Worm (Caenorhabditis elegans) whole organism, L1 larva: ENCODE data around the gene del-1.

ENCODE experiments used
- C34B4.2 ChIP-seq: sonication (generic microtip); optimal IDR thresholded peaks from 2 replicates; lab custom pipeline; 2017; ENCODE audit warnings: mild to moderate bottlenecking, missing genetic modification characterization, missing compliant biosample characterization
- F16B12.6 ChIP-seq: fragments of 150-350 bp; optimal IDR thresholded peaks from 2 replicates; lab custom pipeline; 2014; ENCODE audit warnings: missing biosample characterization, missing genetic modification characterization
- alr-1 ChIP-seq: fragments of 200-800 bp; sonication (Bioruptor generic); optimal IDR thresholded peaks from 2 replicates; lab custom pipeline; 2018; ENCODE audit warnings: borderline replicate concordance, mild to moderate bottlenecking, missing genetic modification characterization, missing compliant biosample characterization
- aly-2 ChIP-seq: fragments of 150-350 bp; optimal IDR thresholded peaks from 2 replicates; lab custom pipeline; 2014; ENCODE audit warnings: missing biosample characterization, missing genetic modification characterization
- ceh-8 ChIP-seq: fragments of 200-800 bp; sonication (Bioruptor generic); optimal IDR thresholded peaks from 2 replicates; lab custom pipeline; 2018; ENCODE audit warnings: mild to moderate bottlenecking, missing genetic modification characterization, moderate library complexity, missing compliant biosample characterization
- ceh-82 ChIP-seq, 3 experiments: fragments of 150-350 bp in 1 of 3; sonication (generic microtip) in 2 of 3; optimal IDR thresholded peaks; 2 replicates each; lab custom pipeline; 2014 to 2017; ENCODE audit warnings: missing biosample characterization in 3 of 3, missing genetic modification characterization in 3 of 3
- ceh-88 ChIP-seq: fragments of 200-800 bp; sonication (Bioruptor generic); IDR thresholded peaks from 2 replicates; pipeline ENCODE4 v1.3.6; 2022; ENCODE audit warnings: missing genetic modification characterization, missing compliant biosample characterization
- dsc-1 ChIP-seq: sonication (generic microtip); optimal IDR thresholded peaks from 2 replicates; lab custom pipeline; 2016; ENCODE audit warnings: mild to moderate bottlenecking, missing genetic modification characterization, missing compliant biosample characterization
- efl-3 ChIP-seq: fragments of 200-800 bp; sonication (Bioruptor generic); optimal IDR thresholded peaks from 2 replicates; lab custom pipeline; 2018; ENCODE audit warnings: mild to moderate bottlenecking, missing genetic modification characterization, missing compliant biosample characterization
- ets-5 ChIP-seq: fragments of 200-800 bp; sonication (Bioruptor generic); IDR thresholded peaks from 2 replicates; pipeline ENCODE4 v1.3.6; 2022; ENCODE audit warnings: missing genetic modification characterization, missing compliant biosample characterization
- fkh-8 ChIP-seq: sonication (generic microtip); optimal IDR thresholded peaks from 2 replicates; lab custom pipeline; 2016; ENCODE audit warnings: mild to moderate bottlenecking, missing genetic modification characterization, missing compliant biosample characterization
- fos-1 ChIP-seq: fragments of 150-350 bp; optimal IDR thresholded peaks from 2 replicates; lab custom pipeline; 2014; ENCODE audit warnings: missing biosample characterization, missing genetic modification characterization
- grh-1 ChIP-seq: fragments of 200-800 bp; sonication (Bioruptor generic); IDR thresholded peaks from 2 replicates; pipeline ENCODE4 v1.3.6; 2022; ENCODE audit warnings: missing genetic modification reagents, missing genetic modification characterization, missing compliant biosample characterization
- hlh-17 ChIP-seq: fragments of 200-800 bp; sonication (Bioruptor generic); optimal IDR thresholded peaks from 2 replicates; lab custom pipeline; 2018; ENCODE audit warnings: missing genetic modification characterization, mild to moderate bottlenecking, missing compliant biosample characterization, moderate library complexity, borderline replicate concordance
- hpl-2 ChIP-seq: fragments of 150-350 bp; optimal IDR thresholded peaks from 2 replicates; lab custom pipeline; 2014; ENCODE audit warnings: missing biosample characterization, missing genetic modification reagents, missing genetic modification characterization
- irx-1 ChIP-seq: sonication (generic microtip); optimal IDR thresholded peaks from 2 replicates; lab custom pipeline; 2016; ENCODE audit warnings: missing genetic modification characterization, missing compliant biosample characterization
- isw-1 ChIP-seq: fragments of 200-800 bp; sonication (Bioruptor generic); IDR thresholded peaks from 2 replicates; pipeline ENCODE4 v1.3.6; 2022; ENCODE audit warnings: missing genetic modification characterization, missing compliant biosample characterization
- jun-1 ChIP-seq: fragments of 150-350 bp; optimal IDR thresholded peaks from 2 replicates; lab custom pipeline; 2014; ENCODE audit warnings: missing biosample characterization, missing genetic modification reagents, missing genetic modification characterization
- lin-15B ChIP-seq: fragments of 150-350 bp; sonication (generic microtip); optimal IDR thresholded peaks from 3 replicates; lab custom pipeline; 2014; ENCODE audit warnings: missing biosample characterization, missing genetic modification characterization
- lin-35 ChIP-seq, 2 experiments: fragments of 150-350 bp; optimal IDR thresholded peaks; 2 replicates each; lab custom pipeline; 2014; ENCODE audit warnings: missing biosample characterization in 2 of 2, missing genetic modification characterization in 2 of 2, missing genetic modification reagents in 2 of 2
- lin-39 ChIP-seq: fragments of 150-350 bp; optimal IDR thresholded peaks from 2 replicates; lab custom pipeline; 2014; ENCODE audit warnings: missing biosample characterization, missing genetic modification reagents, missing genetic modification characterization
- lir-3 ChIP-seq: sonication (generic microtip); optimal IDR thresholded peaks from 2 replicates; lab custom pipeline; 2016; ENCODE audit warnings: mild to moderate bottlenecking, missing genetic modification characterization, moderate library complexity, missing compliant biosample characterization; ENCODE audit not compliant: poor library complexity
- lsy-2 ChIP-seq, 2 experiments: fragments of 150-350 bp; optimal IDR thresholded peaks; 2 replicates each; lab custom pipeline; 2014; ENCODE audit warnings: missing biosample characterization in 2 of 2, missing genetic modification characterization in 2 of 2
- mdl-1 ChIP-seq, 2 experiments: fragments of 150-350 bp; optimal IDR thresholded peaks; 2 replicates each; lab custom pipeline; 2014 to 2017; ENCODE audit warnings: missing biosample characterization in 2 of 2, missing genetic modification characterization in 2 of 2, inconsistent platforms in 1 of 2
- nhr-12 ChIP-seq: sonication (generic microtip); optimal IDR thresholded peaks from 2 replicates; lab custom pipeline; 2017; ENCODE audit warnings: missing biosample characterization, missing genetic modification characterization
- nhr-19 ChIP-seq: fragments of 200-800 bp; sonication (Bioruptor generic); conservative IDR thresholded peaks from 2 replicates; pipeline ENCODE4 v1.3.6; 2022; ENCODE audit warnings: missing genetic modification characterization, missing compliant biosample characterization
- nhr-20 ChIP-seq: sonication (generic microtip); optimal IDR thresholded peaks from 2 replicates; lab custom pipeline; 2016; ENCODE audit warnings: mild to moderate bottlenecking, missing genetic modification characterization, missing compliant biosample characterization
- nhr-47 ChIP-seq: sonication (generic microtip); optimal IDR thresholded peaks from 2 replicates; lab custom pipeline; 2016; ENCODE audit warnings: mild to moderate bottlenecking, missing genetic modification characterization, moderate library complexity, missing compliant biosample characterization
- nhr-71 ChIP-seq: sonication (generic microtip); optimal IDR thresholded peaks from 2 replicates; lab custom pipeline; 2016; ENCODE audit warnings: mild to moderate bottlenecking, missing genetic modification characterization, moderate library complexity, missing compliant biosample characterization
- nhr-76 ChIP-seq: sonication (generic microtip); optimal IDR thresholded peaks from 2 replicates; lab custom pipeline; 2017; ENCODE audit warnings: missing biosample characterization, missing genetic modification characterization
- pag-3 ChIP-seq: sonication (generic microtip); optimal IDR thresholded peaks from 2 replicates; lab custom pipeline; 2017; ENCODE audit warnings: missing genetic modification characterization, mild to moderate bottlenecking, missing compliant biosample characterization, antibody characterized with exemption, borderline replicate concordance; ENCODE audit not compliant: insufficient read depth
- pax-3 ChIP-seq: fragments of 200-800 bp; sonication (Bioruptor generic); optimal IDR thresholded peaks from 2 replicates; lab custom pipeline; 2018; ENCODE audit warnings: mild to moderate bottlenecking, missing genetic modification characterization, moderate library complexity, missing compliant biosample characterization
- rnt-1 ChIP-seq: sonication (generic microtip); optimal IDR thresholded peaks from 2 replicates; lab custom pipeline; 2016; ENCODE audit warnings: mild to moderate bottlenecking, missing genetic modification characterization, moderate library complexity, missing compliant biosample characterization
- skn-1 ChIP-seq: fragments of 150-350 bp; optimal IDR thresholded peaks from 2 replicates; lab custom pipeline; 2014; ENCODE audit warnings: missing biosample characterization, missing genetic modification characterization
- snpc-4 ChIP-seq: fragments of 150-350 bp; optimal IDR thresholded peaks from 2 replicates; lab custom pipeline; 2014; ENCODE audit warnings: missing biosample characterization, missing genetic modification characterization
- snu-23 ChIP-seq: sonication (generic microtip); optimal IDR thresholded peaks from 2 replicates; lab custom pipeline; 2016; ENCODE audit warnings: missing genetic modification characterization, missing compliant biosample characterization
- sox-4 ChIP-seq: sonication (generic microtip); optimal IDR thresholded peaks from 2 replicates; lab custom pipeline; 2016; ENCODE audit warnings: missing genetic modification characterization, missing compliant biosample characterization
- sup-37 ChIP-seq: fragments of 200-800 bp; sonication (Bioruptor generic); optimal IDR thresholded peaks from 2 replicates; lab custom pipeline; 2018; ENCODE audit warnings: mild to moderate bottlenecking, missing genetic modification characterization, missing compliant biosample characterization
- swsn-7 ChIP-seq: sonication (generic microtip); optimal IDR thresholded peaks from 2 replicates; lab custom pipeline; 2016; ENCODE audit warnings: missing genetic modification characterization, missing compliant biosample characterization
- tbx-2 ChIP-seq: sonication (generic microtip); optimal IDR thresholded peaks from 2 replicates; lab custom pipeline; 2016; ENCODE audit warnings: missing genetic modification characterization, missing compliant biosample characterization
- tlp-1 ChIP-seq: fragments of 150-350 bp; optimal IDR thresholded peaks from 2 replicates; lab custom pipeline; 2014; ENCODE audit warnings: missing biosample characterization, missing genetic modification characterization
- unc-130 ChIP-seq: fragments of 150-350 bp; optimal IDR thresholded peaks from 2 replicates; lab custom pipeline; 2017; ENCODE audit warnings: missing biosample characterization, missing genetic modification characterization, inconsistent platforms
- zip-4 ChIP-seq: fragments of 200-800 bp; sonication (Bioruptor generic); optimal IDR thresholded peaks from 2 replicates; lab custom pipeline; 2018; ENCODE audit warnings: mild to moderate bottlenecking, missing genetic modification characterization, moderate library complexity, missing compliant biosample characterization

The del-1 gene

DNA sequence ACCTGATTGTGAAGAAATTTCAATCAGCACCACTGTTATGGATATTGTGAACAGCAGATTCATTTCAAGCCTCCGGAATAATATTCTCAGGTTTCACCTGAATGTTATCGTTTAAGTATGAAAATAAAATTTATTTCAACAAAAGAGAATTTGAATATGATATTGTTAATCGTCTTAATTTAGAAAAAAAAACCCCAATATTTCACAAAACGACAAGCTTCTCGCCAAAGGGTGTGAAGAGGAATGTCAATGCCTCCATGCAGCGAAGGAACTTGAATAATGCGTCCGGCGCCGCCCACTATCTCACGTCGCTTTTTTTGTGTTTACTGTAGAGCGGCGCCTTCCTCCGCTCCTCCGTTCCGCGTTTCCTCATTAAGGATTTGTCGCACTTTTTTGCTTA lies 35.2 kb downstream of the del-1 start, which contains the start of gene C11H1.5:
Gene C11H1.5 (minus strand): TSS at position 101 of the 400 bp plus-strand sequence.
- TF ChIP-seq efl-3, result no peak
- TF ChIP-seq nhr-71 (tag; lab: Kevin White, UChicago), result no peak
- TF ChIP-seq isw-1, result no peak
- no peak for TF ChIP-seq ceh-8 (GFP tag; lab: Kevin White, UChicago)
- TF ChIP-seq hlh-17 (GFP tag; lab: Kevin White, UChicago), result no peak
- no peak for TF ChIP-seq nhr-76
- TF ChIP-seq snpc-4, result no peak
- no peak for TF ChIP-seq C34B4.2
- no peak for TF ChIP-seq tlp-1
- no peak for TF ChIP-seq ceh-82 (tag; optimal IDR thresholded peaks at IDR 0.05; lab: Kevin White, UChicago)
- TF ChIP-seq pag-3 (tag; lab: Kevin White, UChicago), result no peak
- no peak for TF ChIP-seq snu-23 (GFP tag; lab: Kevin White, UChicago)
- TF ChIP-seq rnt-1 (tag; lab: Kevin White, UChicago), result no peak
- TF ChIP-seq lin-35 (GFP tag; optimal IDR thresholded peaks at IDR 0.05; lab: Kevin White, UChicago), result no peak
- TF ChIP-seq unc-130, result no peak
- TF ChIP-seq, all 84 proteins: peak for 0

DNA sequence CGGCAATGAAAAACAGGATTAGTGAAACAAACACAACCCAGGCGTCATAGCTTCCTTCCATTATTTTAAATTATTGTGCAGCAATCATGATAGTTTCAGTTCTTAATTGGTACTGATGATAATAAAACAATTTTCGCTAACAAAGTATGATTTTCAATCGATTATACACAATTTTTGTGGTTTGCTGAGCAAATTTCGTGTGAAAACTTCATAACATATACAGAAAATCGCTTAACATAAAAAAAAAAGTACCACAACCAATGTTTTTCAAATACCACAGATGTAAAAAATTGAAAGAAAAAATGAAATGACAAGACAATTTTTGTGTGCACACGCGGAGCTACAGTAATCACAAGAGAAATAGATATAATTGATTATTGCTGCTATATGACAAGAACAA lies 39.8 kb downstream of the del-1 start, which contains the start of gene gphr-2:
Gene gphr-2 (minus strand): TSS at position 101 of the 400 bp plus-strand sequence.
- TF ChIP-seq swsn-7 (tag; lab: Kevin White, UChicago) (no peak), ceh-8 (GFP tag; lab: Kevin White, UChicago) (no peak), rnt-1 (tag; lab: Kevin White, UChicago) (no peak), alr-1 (tag; lab: Kevin White, UChicago) (no peak), tbx-2 (tag; lab: Kevin White, UChicago) (no peak), sup-37 (no peak), nhr-47 (tag; lab: Kevin White, UChicago) (no peak), nhr-12 (tag; lab: Kevin White, UChicago) (no peak)

DNA sequence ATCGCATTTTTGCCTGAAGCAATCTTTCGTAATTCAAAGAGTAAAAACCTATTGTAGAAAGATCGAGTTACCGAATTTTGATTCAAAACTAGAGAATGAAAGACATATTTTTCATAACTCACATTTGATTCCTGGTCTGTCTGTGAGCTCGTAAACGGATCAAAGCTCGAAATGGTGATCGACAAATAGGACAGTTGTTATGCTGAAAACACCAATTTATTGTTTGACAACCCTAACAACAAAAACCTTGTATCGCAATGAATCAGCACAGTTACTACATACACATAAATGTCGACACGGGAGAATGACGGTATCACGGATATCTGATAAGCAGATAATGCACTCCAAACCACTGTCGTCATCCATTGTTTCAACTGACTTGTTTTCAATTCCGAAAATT lies 41.8 kb downstream of the del-1 start:
- TF ChIP-seq hlh-17 (GFP tag; lab: Kevin White, UChicago) (no peak), lin-15B (tag; lab: Kevin White, UChicago) (no peak), fkh-8 (tag; lab: Kevin White, UChicago) (no peak), lsy-2 (tag; optimal IDR thresholded peaks at IDR 0.05; lab: Kevin White, UChicago) (no peak), ets-5 (GFP tag; lab: Robert Waterston, UW) (no peak), hpl-2 (GFP tag; lab: Kevin White, UChicago) (no peak), tbx-2 (tag; lab: Kevin White, UChicago) (no peak), swsn-7 (tag; lab: Kevin White, UChicago) (no peak)

DNA sequence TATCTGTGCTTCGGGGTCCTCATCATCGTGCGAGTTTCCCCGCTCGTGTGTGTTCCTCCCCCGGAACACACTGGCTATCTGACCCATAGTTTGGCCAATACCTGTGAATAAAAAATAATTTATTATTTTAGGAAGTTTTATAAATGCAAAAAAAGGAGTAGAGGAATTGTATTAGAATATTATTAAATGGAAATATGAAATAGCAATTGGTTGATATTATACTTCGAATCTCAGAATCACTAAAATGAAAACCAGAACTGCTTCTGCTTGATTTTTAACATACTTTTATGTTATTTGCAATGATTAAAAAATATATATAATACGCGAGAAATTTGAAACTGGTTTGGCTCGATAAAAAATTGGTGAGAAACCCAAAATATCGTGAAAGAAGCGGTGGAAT lies 43.7 kb downstream of the del-1 start, which contains the start of gene mgrn-1:
Gene mgrn-1 (minus strand): TSS at position 101 of the 400 bp plus-strand sequence.
- TF ChIP-seq skn-1 (tag; lab: Kevin White, UChicago) (no peak), lin-35 (GFP tag; optimal IDR thresholded peaks at IDR 0.05; lab: Kevin White, UChicago) (no peak), mdl-1 (tag; optimal IDR thresholded peaks at IDR 0.05; lab: Kevin White, UChicago) (no peak), alr-1 (tag; lab: Kevin White, UChicago) (no peak), grh-1 (no peak), isw-1 (no peak), tbx-2 (tag; lab: Kevin White, UChicago) (no peak), pax-3 (tag; lab: Kevin White, UChicago) (no peak)

DNA sequence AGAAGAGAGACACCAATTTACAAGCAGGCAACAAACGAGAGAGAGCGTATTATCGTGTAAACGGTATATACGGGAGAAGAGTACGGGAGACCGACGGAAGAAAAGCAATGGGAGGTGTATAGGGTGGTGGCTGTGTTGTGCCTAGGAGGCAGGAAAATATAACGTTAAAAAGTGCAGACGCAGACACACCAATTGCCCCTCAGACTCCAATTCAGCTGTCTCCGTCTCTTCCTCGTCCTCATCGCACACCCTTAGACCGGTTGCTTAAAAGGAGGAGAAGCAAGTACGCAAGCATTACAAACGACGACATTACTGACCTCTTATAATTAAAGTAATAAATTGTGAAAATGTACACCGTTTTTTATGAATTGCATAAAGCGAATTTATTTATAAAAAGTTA lies 44.5 kb downstream of the del-1 start:
- TF ChIP-seq pag-3 (tag; lab: Kevin White, UChicago) (no peak), lsy-2 (tag; optimal IDR thresholded peaks at IDR 0.05; lab: Kevin White, UChicago) (peak; percentile 85 to 95), sox-4 (tag; lab: Kevin White, UChicago) (no peak), dsc-1 (peak; percentile 50), nhr-71 (tag; lab: Kevin White, UChicago) (peak; percentile 87), zip-4 (GFP tag; lab: Kevin White, UChicago) (no peak), jun-1 (tag; lab: Kevin White, UChicago) (peak; percentile 72), fos-1 (tag; lab: Kevin White, UChicago) (peak; percentile 30), ceh-88 (no peak), nhr-12 (tag; lab: Kevin White, UChicago) (no peak), fkh-8 (tag; lab: Kevin White, UChicago) (peak; percentile 76), isw-1 (peak; percentile 43), aly-2 (tag; lab: Kevin White, UChicago) (no peak), nhr-20 (tag; lab: Kevin White, UChicago) (peak; percentile 82), F16B12.6 (tag; lab: Kevin White, UChicago) (peak; percentile 85), irx-1 (tag; lab: Kevin White, UChicago) (peak; percentile 51), nhr-19 (GFP tag; lab: Robert Waterston, UW) (peak; percentile 71), lir-3 (tag; lab: Kevin White, UChicago) (peak; percentile 42), lin-39 (tag; lab: Kevin White, UChicago) (no peak)
